Fruit fly (Drosophila melanogaster): ENCODE results near the gene Wdr81.

DNA sequence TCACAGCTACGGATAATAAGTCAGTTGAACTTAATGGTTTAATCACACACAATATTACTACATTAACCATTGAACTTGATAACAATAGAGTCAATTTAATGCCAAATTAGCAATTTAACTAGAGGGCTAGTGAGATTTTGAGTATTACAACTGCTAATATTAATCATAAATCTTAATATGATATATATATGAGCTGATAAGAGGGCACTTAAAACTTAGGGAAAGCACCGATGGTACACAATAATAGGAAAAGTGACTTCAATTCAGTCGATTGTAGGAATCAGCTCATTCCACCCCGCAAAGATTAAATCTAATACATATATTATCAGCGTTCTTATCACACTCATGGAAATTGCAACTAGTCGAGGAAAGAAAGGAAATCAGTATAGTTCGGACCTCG, 39.5 kb downstream of the Wdr81 start, which contains the start of gene CG16965:
- no peak for TF ChIP-seq lola (GFP tag; optimal IDR thresholded peaks at IDR 0.05)
- TF ChIP-seq Myc (optimal IDR thresholded peaks at IDR 0.05) = no peak
- TF ChIP-seq h (GFP tag; optimal IDR thresholded peaks at IDR 0.05) = no peak
- no peak for TF ChIP-seq foxo (GFP tag; optimal IDR thresholded peaks at IDR 0.05)
- no peak for TF ChIP-seq Hnf4 (GFP tag; optimal IDR thresholded peaks at IDR 0.05)
- no peak for TF ChIP-seq Abd-B (GFP tag; optimal IDR thresholded peaks at IDR 0.05)
- no peak for TF ChIP-seq brk (GFP tag; optimal IDR thresholded peaks at IDR 0.05)
- TF ChIP-seq fru (GFP tag; optimal IDR thresholded peaks at IDR 0.05) = no peak
- no peak for TF ChIP-seq Sp1 (GFP tag; optimal IDR thresholded peaks at IDR 0.05)
- no peak for TF ChIP-seq dl (GFP tag; optimal IDR thresholded peaks at IDR 0.05; ENCODE audit: insufficient read depth in 1 of 2, partially characterized antibody in 2 of 2)
- no peak for TF ChIP-seq Vsx2 (GFP tag; optimal IDR thresholded peaks at IDR 0.05; ENCODE audit: partially characterized antibody)
- TF ChIP-seq dmrt93B (GFP tag; optimal IDR thresholded peaks at IDR 0.05) = no peak
- TF ChIP-seq Rel (GFP tag; optimal IDR thresholded peaks at IDR 0.05) = no peak
- TF ChIP-seq Rel (tag; optimal IDR thresholded peaks at IDR 0.05) = no peak
- TF ChIP-seq usp (GFP tag; optimal IDR thresholded peaks at IDR 0.05) = no peak

All from whole organism, wandering third instar larva.